Worm (Caenorhabditis elegans): ENCODE measurements around the gene ugt-59.

ugt-59 gene

DNA sequence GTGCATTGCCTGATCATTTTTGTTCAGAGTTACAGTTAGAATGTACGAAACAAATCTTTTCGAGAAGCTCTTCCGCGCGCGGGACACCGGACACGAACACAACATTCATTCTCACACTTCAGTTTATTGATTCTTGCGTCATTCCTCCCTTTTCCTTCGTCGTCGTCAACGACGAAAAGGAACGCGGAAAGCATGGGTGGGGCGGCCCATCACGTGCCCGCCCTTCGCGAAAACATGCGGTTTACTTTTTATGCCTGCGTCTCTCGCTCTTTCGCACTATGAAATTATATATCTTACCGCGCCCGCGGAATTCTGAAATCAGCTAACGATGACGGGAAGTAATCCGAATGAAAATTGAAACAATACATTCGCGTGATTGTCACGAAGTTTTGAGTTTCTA is 20.2 kb downstream of the ugt-59 start (continued):
- TF ChIP-seq daf-8 (GFP tag; IDR thresholded peaks at IDR 0.05), result no peak
- no peak for TF ChIP-seq pqm-1 (tag; optimal IDR thresholded peaks at IDR 0.05)
- no peak for TF ChIP-seq ceh-28 (tag; optimal IDR thresholded peaks at IDR 0.05)
- no peak for TF ChIP-seq Y5F2A.4 (GFP tag; optimal IDR thresholded peaks at IDR 0.05)
- no peak for TF ChIP-seq jun-1 (tag; optimal IDR thresholded peaks at IDR 0.05)
- TF ChIP-seq lin-29 (GFP tag; IDR thresholded peaks at IDR 0.05), result no peak
- TF ChIP-seq hlh-30 (tag; optimal IDR thresholded peaks at IDR 0.05; ENCODE audit: insufficient read depth), result peak; percentile 98
- TF ChIP-seq ZK546.5 (tag; optimal IDR thresholded peaks at IDR 0.05), result no peak
- no peak for TF ChIP-seq aly-2 (tag; optimal IDR thresholded peaks at IDR 0.05)
- TF ChIP-seq lin-38 (GFP tag; IDR thresholded peaks at IDR 0.05), result no peak
- no peak for TF ChIP-seq ceh-44 (GFP tag; IDR thresholded peaks at IDR 0.05)
- TF ChIP-seq nhr-42 (GFP tag; IDR thresholded peaks at IDR 0.05), result no peak
- no peak for TF ChIP-seq lin-39 (tag; optimal IDR thresholded peaks at IDR 0.05)
- TF ChIP-seq ztf-7 (tag; optimal IDR thresholded peaks at IDR 0.05), result peak; percentile 15
- no peak for TF ChIP-seq mdt-29 (GFP tag; IDR thresholded peaks at IDR 0.05)
- TF ChIP-seq arid-1 (GFP tag; conservative IDR thresholded peaks at IDR 0.05), result no peak
- TF ChIP-seq ZK337.2 (GFP tag; IDR thresholded peaks at IDR 0.05), result no peak
- TF ChIP-seq nhr-10 (tag; optimal IDR thresholded peaks at IDR 0.05), result no peak
- TF ChIP-seq hif-1 (tag; optimal IDR thresholded peaks at IDR 0.05), result peak in 1 of 2 experiments; percentile 52
- TF ChIP-seq mxl-3 (GFP tag; optimal IDR thresholded peaks at IDR 0.05), result peak; percentile 94
- no peak for TF ChIP-seq duxl-1 (tag; optimal IDR thresholded peaks at IDR 0.05; ENCODE audit: poor library complexity)
- peak in 1 of 2 experiments; percentile 96 for TF ChIP-seq unc-62 (GFP tag; optimal IDR thresholded peaks at IDR 0.05 in 1 of 2)
- no peak for TF ChIP-seq unc-62 (tag; optimal IDR thresholded peaks at IDR 0.05)
- TF ChIP-seq Y75B8A.6 (GFP tag; IDR thresholded peaks at IDR 0.05), result no peak
- TF ChIP-seq lin-13 (GFP tag; optimal IDR thresholded peaks at IDR 0.05), result peak; percentile 42
- peak; percentile 16 for TF ChIP-seq nhr-11 (tag; optimal IDR thresholded peaks at IDR 0.05)
- no peak for TF ChIP-seq Y48G9A.11 (GFP tag; IDR thresholded peaks at IDR 0.05)
- no peak for TF ChIP-seq gei-8 (GFP tag; optimal IDR thresholded peaks at IDR 0.05)
- TF ChIP-seq daf-16 (GFP tag; optimal IDR thresholded peaks at IDR 0.05), result peak in 1 of 2 experiments; percentile 29
- TF ChIP-seq daf-16 (tag; optimal IDR thresholded peaks at IDR 0.05), result peak; percentile 44
- TF ChIP-seq spr-3 (GFP tag; optimal IDR thresholded peaks at IDR 0.05), result no peak
- TF ChIP-seq lin-1 (GFP tag; IDR thresholded peaks at IDR 0.05), result 0 out of 2 replicates have a peak, but pooled peaks have one; percentile 32
- no peak for TF ChIP-seq set-16 (GFP tag; IDR thresholded peaks at IDR 0.05)
- TF ChIP-seq ceh-82 (tag; optimal IDR thresholded peaks at IDR 0.05), result no peak
- peak; percentile 98 for TF ChIP-seq aha-1 (tag)
- TF ChIP-seq nhr-25 (tag; optimal IDR thresholded peaks at IDR 0.05; ENCODE audit: borderline replicate concordance, insufficient read depth), result no peak
- no peak for TF ChIP-seq egl-27 (tag; optimal IDR thresholded peaks at IDR 0.05)
- TF ChIP-seq vab-7 (GFP tag; IDR thresholded peaks at IDR 0.05), result no peak
- TF ChIP-seq F49E8.2 (tag; optimal IDR thresholded peaks at IDR 0.05; ENCODE audit: borderline replicate concordance), result no peak
- TF ChIP-seq mdl-1 (tag; optimal IDR thresholded peaks at IDR 0.05), result peak; percentile 57 to 89
- TF ChIP-seq F10B5.3 (tag; optimal IDR thresholded peaks at IDR 0.05), result no peak
- TF ChIP-seq dmd-8 (GFP tag; IDR thresholded peaks at IDR 0.05), result no peak
- peak; percentile 61 for TF ChIP-seq ama-1 (optimal IDR thresholded peaks at IDR 0.05)
- TF ChIP-seq lsy-2 (tag; optimal IDR thresholded peaks at IDR 0.05), result peak in 1 of 2 experiments; percentile 63
- TF ChIP-seq php-3 (GFP tag; IDR thresholded peaks at IDR 0.05), result no peak
- TF ChIP-seq rbr-2 (tag; optimal IDR thresholded peaks at IDR 0.05), result peak; percentile 46
- no peak for TF ChIP-seq lir-3 (tag; optimal IDR thresholded peaks at IDR 0.05)
- peak; percentile 52; the same call in 1 of the 2 replicates for TF ChIP-seq hmg-1.1 (GFP tag; IDR thresholded peaks at IDR 0.05)
- no peak for TF ChIP-seq Y105C5A.15 (GFP tag; IDR thresholded peaks at IDR 0.05)
- no peak for TF ChIP-seq snpc-1.2 (GFP tag; IDR thresholded peaks at IDR 0.05)
- no peak for TF ChIP-seq F44E2.7 (GFP tag; IDR thresholded peaks at IDR 0.05)
- no peak for TF ChIP-seq T20F7.1 (GFP tag; optimal IDR thresholded peaks at IDR 0.05)
